Worm (Caenorhabditis elegans): ENCODE results near the gene srx-130.

Gene srx-130

DNA sequence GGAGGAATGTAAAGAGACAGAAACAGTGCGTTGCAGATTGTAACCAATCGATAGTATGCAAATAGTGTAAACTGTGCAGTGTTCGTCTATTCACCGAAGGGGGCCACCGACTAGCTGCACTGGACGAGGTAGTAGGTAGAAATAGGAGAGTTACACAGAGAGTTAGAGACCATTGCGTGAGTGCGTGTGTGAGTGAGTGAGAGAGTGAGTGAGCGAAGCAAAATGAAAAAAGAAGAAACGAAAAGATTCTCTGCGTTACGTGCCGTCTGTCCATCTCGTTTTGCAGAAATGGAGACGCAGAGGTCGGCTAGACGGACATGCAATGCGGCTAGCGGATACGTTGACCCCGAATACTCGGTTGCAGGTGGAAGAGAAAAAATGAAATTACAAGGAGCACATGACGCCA is 34.8 kb upstream of the srx-130 start (continued):
- no peak for TF ChIP-seq nhr-90 (tag; optimal IDR thresholded peaks at IDR 0.05; ENCODE audit: poor library complexity)
- no peak for TF ChIP-seq unc-30 (tag; optimal IDR thresholded peaks at IDR 0.05)
- no peak for TF ChIP-seq aly-2 (tag; optimal IDR thresholded peaks at IDR 0.05)
- peak; percentile 8 for TF ChIP-seq skn-1 (tag; optimal IDR thresholded peaks at IDR 0.05)
- TF ChIP-seq fkh-8 (tag; optimal IDR thresholded peaks at IDR 0.05), result peak; percentile 67
- peak; percentile 63 for TF ChIP-seq rnt-1 (tag; optimal IDR thresholded peaks at IDR 0.05)
- TF ChIP-seq mep-1 (tag; optimal IDR thresholded peaks at IDR 0.05), result peak; percentile 83
- TF ChIP-seq hpl-2 (GFP tag; optimal IDR thresholded peaks at IDR 0.05), result no peak
- no peak for TF ChIP-seq nhr-84 (tag; optimal IDR thresholded peaks at IDR 0.05)
- TF ChIP-seq fos-1 (tag; optimal IDR thresholded peaks at IDR 0.05), result peak; percentile 56
- peak; percentile 47 for TF ChIP-seq nhr-19 (GFP tag; conservative IDR thresholded peaks at IDR 0.05)
- no peak for TF ChIP-seq sox-4 (tag; optimal IDR thresholded peaks at IDR 0.05)
- no peak for TF ChIP-seq elt-3 (tag; optimal IDR thresholded peaks at IDR 0.05)
- peak in 2 of 3 experiments; percentile 39 to 61 for TF ChIP-seq dpl-1 (GFP tag; optimal IDR thresholded peaks at IDR 0.05)
- no peak for TF ChIP-seq irx-1 (tag; optimal IDR thresholded peaks at IDR 0.05)
- no peak for TF ChIP-seq unc-62 (GFP tag; optimal IDR thresholded peaks at IDR 0.05)
- no peak for TF ChIP-seq nhr-85 (tag)
- TF ChIP-seq nhr-47 (tag; optimal IDR thresholded peaks at IDR 0.05), result peak; percentile 61
- TF ChIP-seq zip-4 (GFP tag; optimal IDR thresholded peaks at IDR 0.05), result no peak
- no peak for TF ChIP-seq lir-3 (tag; optimal IDR thresholded peaks at IDR 0.05; ENCODE audit: poor library complexity)
- TF ChIP-seq ets-5 (GFP tag; IDR thresholded peaks at IDR 0.05), result no peak
- no peak for TF ChIP-seq zag-1 (tag; optimal IDR thresholded peaks at IDR 0.05)
- peak; percentile 14 for TF ChIP-seq dsc-1 (tag; optimal IDR thresholded peaks at IDR 0.05)
- TF ChIP-seq nhr-28 (tag; optimal IDR thresholded peaks at IDR 0.05), result no peak
- no peak for TF ChIP-seq mab-9 (GFP tag; IDR thresholded peaks at IDR 0.05)
- TF ChIP-seq nhr-237 (tag; optimal IDR thresholded peaks at IDR 0.05), result no peak
- peak; percentile 74 for TF ChIP-seq nhr-71 (tag; optimal IDR thresholded peaks at IDR 0.05)
- no peak for TF ChIP-seq sup-37 (GFP tag; optimal IDR thresholded peaks at IDR 0.05)
- TF ChIP-seq aha-1 (tag; optimal IDR thresholded peaks at IDR 0.05), result no peak
- no peak for TF ChIP-seq ceh-88 (GFP tag; IDR thresholded peaks at IDR 0.05)
- TF ChIP-seq efl-3 (GFP tag; optimal IDR thresholded peaks at IDR 0.05), result no peak
- peak; percentile 48 for TF ChIP-seq snpc-4 (tag; optimal IDR thresholded peaks at IDR 0.05)
- no peak for TF ChIP-seq alr-1 (tag; optimal IDR thresholded peaks at IDR 0.05; ENCODE audit: borderline replicate concordance)
- no peak for TF ChIP-seq mef-2 (tag; optimal IDR thresholded peaks at IDR 0.05)
- no peak for TF ChIP-seq Y116A8C.19 (tag; optimal IDR thresholded peaks at IDR 0.05; ENCODE audit: borderline replicate concordance)
- peak; percentile 55 for TF ChIP-seq tbx-2 (tag; optimal IDR thresholded peaks at IDR 0.05)
- TF ChIP-seq C16A3.4 (tag; optimal IDR thresholded peaks at IDR 0.05), result peak; percentile 51
- TF ChIP-seq pax-3 (tag; optimal IDR thresholded peaks at IDR 0.05), result no peak
- TF ChIP-seq nhr-11 (tag; optimal IDR thresholded peaks at IDR 0.05), result no peak
- peak; percentile 47 for TF ChIP-seq nhr-77 (tag; optimal IDR thresholded peaks at IDR 0.05)
- peak; percentile 55 to 77 for TF ChIP-seq efl-1 (optimal IDR thresholded peaks at IDR 0.05)
- TF ChIP-seq efl-1 (GFP tag; optimal IDR thresholded peaks at IDR 0.05 in 1 of 2), result peak; percentile 14 to 93
- TF ChIP-seq unc-86 (tag; optimal IDR thresholded peaks at IDR 0.05), result peak; percentile 3
- TF ChIP-seq pag-3 (tag; optimal IDR thresholded peaks at IDR 0.05; ENCODE audit: borderline replicate concordance, insufficient read depth), result no peak
- peak; percentile 93 for TF ChIP-seq lin-14 (GFP tag; optimal IDR thresholded peaks at IDR 0.05)
- peak; percentile 30 to 73 for TF ChIP-seq lsy-2 (tag; optimal IDR thresholded peaks at IDR 0.05)
- peak; percentile 53 for TF ChIP-seq lin-13 (GFP tag; optimal IDR thresholded peaks at IDR 0.05)
- peak; percentile 5 for TF ChIP-seq fkh-10 (GFP tag; optimal IDR thresholded peaks at IDR 0.05)
- TF ChIP-seq ces-1 (GFP tag; optimal IDR thresholded peaks at IDR 0.05), result no peak
- peak; percentile 64 for TF ChIP-seq blmp-1 (tag; optimal IDR thresholded peaks at IDR 0.05)
- no peak for TF ChIP-seq C04F5.9 (tag; optimal IDR thresholded peaks at IDR 0.05)
- TF ChIP-seq ceh-63 (GFP tag; optimal IDR thresholded peaks at IDR 0.05), result no peak
- TF ChIP-seq vab-15 (tag; optimal IDR thresholded peaks at IDR 0.05), result no peak
- no peak for TF ChIP-seq sptf-1 (tag; optimal IDR thresholded peaks at IDR 0.05)

Measured in whole organism, L1 larva.